Fruit fly (Drosophila melanogaster) whole organism, embryonic: ENCODE data around the gene Usp8.

Source experiments
- Ada2b ChIP-seq: fragments of 200-800 bp; sonication (Bioruptor generic); IDR thresholded peaks from 2 replicates; pipeline ENCODE4 v1.3.6; 2022; ENCODE audit warnings: missing biosample characterization, missing genetic modification characterization
- Atf-2 ChIP-seq: fragments of 200-800 bp; sonication (Bioruptor generic); optimal IDR thresholded peaks from 2 replicates; lab custom pipeline; 2016; ENCODE audit warnings: missing biosample characterization, missing genetic modification characterization
- Atf6 ChIP-seq: fragments of 200-800 bp; sonication (Bioruptor generic); IDR thresholded peaks from 2 replicates; pipeline ENCODE4 v1.3.6; 2022; ENCODE audit warnings: missing biosample characterization, missing genetic modification characterization
- CG11504 ChIP-seq: fragments of 200-800 bp; sonication (Bioruptor generic); optimal IDR thresholded peaks from 3 replicates; lab custom pipeline; 2019; ENCODE audit warnings: missing biosample characterization, mild to moderate bottlenecking, missing genetic modification characterization, moderate library complexity
- CG12219 ChIP-seq: fragments of 200-800 bp; sonication (Bioruptor generic); optimal IDR thresholded peaks from 3 replicates; lab custom pipeline; 2018; ENCODE audit warnings: missing biosample characterization, mild to moderate bottlenecking, missing genetic modification characterization
- CG12236 ChIP-seq: fragments of 200-800 bp; sonication (Bioruptor generic); optimal IDR thresholded peaks from 2 replicates; lab custom pipeline; 2016; ENCODE audit warnings: missing biosample characterization, missing genetic modification characterization
- CG1233 ChIP-seq: fragments of 200-800 bp; sonication (Bioruptor generic); optimal IDR thresholded peaks from 4 replicates; lab custom pipeline; 2018; ENCODE audit warnings: missing biosample characterization, mild to moderate bottlenecking, missing genetic modification characterization
- CG13624 ChIP-seq: fragments of 200-800 bp; sonication (Bioruptor generic); optimal IDR thresholded peaks from 2 replicates; lab custom pipeline; 2016; ENCODE audit warnings: missing biosample characterization, missing genetic modification characterization
- CG13775 ChIP-seq: fragments of 200-800 bp; sonication (Bioruptor generic); optimal IDR thresholded peaks from 3 replicates; lab custom pipeline; 2017; ENCODE audit warnings: missing biosample characterization, mild to moderate bottlenecking, missing genetic modification characterization
- CG15269 ChIP-seq: fragments of 200-800 bp; sonication (Bioruptor generic); optimal IDR thresholded peaks from 2 replicates; lab custom pipeline; 2018; ENCODE audit warnings: missing biosample characterization, mild to moderate bottlenecking, missing genetic modification characterization, moderate library complexity
- CG17328 ChIP-seq: fragments of 200-800 bp; sonication (Bioruptor generic); IDR thresholded peaks from 2 replicates; pipeline ENCODE4 v1.3.6; 2022; ENCODE audit warnings: missing biosample characterization, missing genetic modification characterization
- CG1792 ChIP-seq: fragments of 200-800 bp; sonication (Bioruptor generic); optimal IDR thresholded peaks from 2 replicates; lab custom pipeline; 2016; ENCODE audit warnings: missing biosample characterization, missing genetic modification characterization
- CG1832 ChIP-seq: fragments of 200-800 bp; sonication (Bioruptor generic); optimal IDR thresholded peaks from 2 replicates; lab custom pipeline; 2017; ENCODE audit warnings: missing biosample characterization, mild to moderate bottlenecking, missing genetic modification characterization, inconsistent platforms
- CG3281 ChIP-seq: fragments of 200-800 bp; sonication (Bioruptor generic); optimal IDR thresholded peaks from 3 replicates; lab custom pipeline; 2017; ENCODE audit warnings: missing biosample characterization, mild to moderate bottlenecking, missing genetic modification characterization
- CG34376 ChIP-seq: fragments of 200-800 bp; sonication (Bioruptor generic); optimal IDR thresholded peaks from 2 replicates; lab custom pipeline; 2018; ENCODE audit warnings: missing biosample characterization, mild to moderate bottlenecking, missing genetic modification characterization
- CG3847 ChIP-seq: fragments of 200-800 bp; sonication (Bioruptor generic); IDR thresholded peaks from 2 replicates; pipeline ENCODE4 v1.3.6; 2022; ENCODE audit warnings: missing biosample characterization, missing genetic modification characterization
- CG6689 ChIP-seq: fragments of 200-800 bp; sonication (Bioruptor generic); IDR thresholded peaks from 2 replicates; pipeline ENCODE4 v1.3.6; 2022; ENCODE audit warnings: missing biosample characterization, missing genetic modification characterization
- CG6813 ChIP-seq: fragments of 200-800 bp; sonication (Bioruptor generic); optimal IDR thresholded peaks from 2 replicates; lab custom pipeline; 2017; ENCODE audit warnings: missing biosample characterization, missing genetic modification characterization, mild to moderate bottlenecking, moderate library complexity, missing genetic modification reagents
- CG7556 ChIP-seq: fragments of 200-800 bp; sonication (Bioruptor generic); optimal IDR thresholded peaks from 2 replicates; lab custom pipeline; 2017; ENCODE audit warnings: missing biosample characterization, mild to moderate bottlenecking, missing genetic modification characterization
- CG8944 ChIP-seq: fragments of 200-800 bp; sonication (Bioruptor generic); optimal IDR thresholded peaks from 3 replicates; lab custom pipeline; 2016; ENCODE audit warnings: missing biosample characterization, missing genetic modification characterization
- CoRest ChIP-seq: fragments of 200-800 bp; sonication (Bioruptor generic); optimal IDR thresholded peaks from 3 replicates; lab custom pipeline; 2018; ENCODE audit warnings: missing biosample characterization, mild to moderate bottlenecking, missing genetic modification characterization, moderate library complexity
- D19A ChIP-seq: fragments of 200-800 bp; optimal IDR thresholded peaks from 3 replicates; lab custom pipeline; 2019; ENCODE audit warnings: missing biosample characterization, mild to moderate bottlenecking, missing genetic modification characterization, moderate library complexity
- Dfd ChIP-seq, 2 experiments: fragments of >200 bp; optimal IDR thresholded peaks; 2 replicates each; lab custom pipeline; 2017; ENCODE audit warnings: missing biosample characterization in 2 of 2, missing genetic modification characterization in 2 of 2
- E2f1 ChIP-seq: fragments of 200-800 bp; sonication (Bioruptor generic); IDR thresholded peaks from 2 replicates; pipeline ENCODE4 v1.3.6; 2022; ENCODE audit warnings: missing biosample characterization, missing genetic modification characterization
- H2.0 ChIP-seq: fragments of 200-800 bp; sonication (Bioruptor generic); IDR thresholded peaks from 2 replicates; pipeline ENCODE4 v1.3.6; 2022; ENCODE audit warnings: missing biosample characterization, missing genetic modification characterization
- HLH54F ChIP-seq: fragments of 200-800 bp; sonication (Bioruptor generic); optimal IDR thresholded peaks from 3 replicates; lab custom pipeline; 2016; ENCODE audit warnings: missing biosample characterization, missing genetic modification characterization
- HLHmδ ChIP-seq: fragments of 200-800 bp; sonication (Bioruptor generic); optimal IDR thresholded peaks from 2 replicates; lab custom pipeline; 2018; ENCODE audit warnings: missing biosample characterization, mild to moderate bottlenecking, missing genetic modification characterization, moderate library complexity
- HmgZ ChIP-seq: fragments of 200-800 bp; sonication (Bioruptor generic); optimal IDR thresholded peaks from 2 replicates; lab custom pipeline; 2018; ENCODE audit warnings: missing biosample characterization, mild to moderate bottlenecking, missing genetic modification characterization
- Hsf ChIP-seq: fragments of 200-800 bp; sonication (Bioruptor generic); optimal IDR thresholded peaks from 3 replicates; lab custom pipeline; 2016; ENCODE audit warnings: missing biosample characterization, missing genetic modification characterization
- Lim3 ChIP-seq: fragments of 200-800 bp; sonication (Bioruptor generic); IDR thresholded peaks from 2 replicates; pipeline ENCODE4 v1.3.6; 2022; ENCODE audit warnings: missing biosample characterization, missing genetic modification characterization
- Med ChIP-seq: fragments of 200-800 bp; sonication (Bioruptor generic); peaks from one replicate; lab custom pipeline; 2016; ENCODE audit warnings: missing biosample characterization, missing genetic modification characterization, mild to moderate bottlenecking, inconsistent platforms, moderate library complexity
- NFAT ChIP-seq: fragments of 200-800 bp; sonication (Bioruptor generic); IDR thresholded peaks from 2 replicates; pipeline ENCODE4 v1.3.6; 2022; ENCODE audit warnings: missing biosample characterization, missing genetic modification characterization
- Nf-YC ChIP-seq: fragments of 200-800 bp; optimal IDR thresholded peaks from 3 replicates; lab custom pipeline; 2019; ENCODE audit warnings: missing biosample characterization, mild to moderate bottlenecking, missing genetic modification characterization, moderate library complexity
- Oli ChIP-seq: fragments of 200-800 bp; sonication (Bioruptor generic); optimal IDR thresholded peaks from 2 replicates; lab custom pipeline; 2018; ENCODE audit warnings: missing biosample characterization, mild to moderate bottlenecking, missing genetic modification characterization, moderate library complexity
- ap ChIP-seq: fragments of 200-800 bp; sonication (Bioruptor generic); IDR thresholded peaks from 2 replicates; pipeline ENCODE4 v1.3.6; 2022; ENCODE audit warnings: missing biosample characterization, missing genetic modification characterization
- crol ChIP-seq: fragments of 200-800 bp; sonication (Bioruptor generic); IDR thresholded peaks from 2 replicates; pipeline ENCODE4 v1.3.6; 2022; ENCODE audit warnings: missing biosample characterization, missing genetic modification characterization
- dpn ChIP-seq, 2 experiments: fragments of 200-800 bp; sonication (Bioruptor generic); optimal IDR thresholded peaks; 3 replicates each; lab custom pipeline; 2016; ENCODE audit warnings: missing biosample characterization in 2 of 2, missing genetic modification characterization in 2 of 2
- exex ChIP-seq: fragments of 200-800 bp; sonication (Bioruptor generic); optimal IDR thresholded peaks from 4 replicates; lab custom pipeline; 2018; ENCODE audit warnings: missing biosample characterization, mild to moderate bottlenecking, missing genetic modification characterization, moderate library complexity
- gem ChIP-seq: fragments of 200-800 bp; sonication (Bioruptor generic); optimal IDR thresholded peaks from 2 replicates; lab custom pipeline; 2019; ENCODE audit warnings: missing biosample characterization, mild to moderate bottlenecking, missing genetic modification characterization, moderate library complexity
- grau ChIP-seq: fragments of 200-800 bp; optimal IDR thresholded peaks from 3 replicates; lab custom pipeline; 2019; ENCODE audit warnings: missing biosample characterization, mild to moderate bottlenecking, missing genetic modification characterization, moderate library complexity
- mirr ChIP-seq: fragments of 200-800 bp; sonication (Bioruptor generic); optimal IDR thresholded peaks from 3 replicates; lab custom pipeline; 2018; ENCODE audit warnings: missing biosample characterization, mild to moderate bottlenecking, missing genetic modification characterization
- org-1 ChIP-seq: fragments of 200-800 bp; sonication (Bioruptor generic); optimal IDR thresholded peaks from 2 replicates; lab custom pipeline; 2017; ENCODE audit warnings: missing biosample characterization, missing genetic modification characterization
- pho ChIP-seq: fragments of 200-800 bp; sonication (Bioruptor generic); optimal IDR thresholded peaks from 2 replicates; lab custom pipeline; 2016; ENCODE audit warnings: missing biosample characterization, missing genetic modification characterization
- ranshi ChIP-seq: fragments of 200-800 bp; sonication (Bioruptor generic); IDR thresholded peaks from 2 replicates; pipeline ENCODE4 v1.3.6; 2022; ENCODE audit warnings: missing biosample characterization, missing genetic modification characterization
- run ChIP-seq: fragments of 200-800 bp; sonication (Bioruptor generic); optimal IDR thresholded peaks from 3 replicates; lab custom pipeline; 2018; ENCODE audit warnings: missing biosample characterization, mild to moderate bottlenecking, missing genetic modification characterization
- sd ChIP-seq: fragments of 200-800 bp; sonication (Bioruptor generic); optimal IDR thresholded peaks from 3 replicates; lab custom pipeline; 2018; ENCODE audit warnings: missing biosample characterization, mild to moderate bottlenecking, missing genetic modification characterization, moderate library complexity
- shn ChIP-seq: fragments of 200-800 bp; sonication (Bioruptor generic); optimal IDR thresholded peaks from 3 replicates; lab custom pipeline; 2016; ENCODE audit warnings: missing biosample characterization, missing genetic modification characterization
- so ChIP-seq: fragments of 200-800 bp; sonication (Bioruptor generic); IDR thresholded peaks from 3 replicates; pipeline ENCODE4 v1.3.6; 2022; ENCODE audit warnings: missing biosample characterization, missing genetic modification characterization
- stwl ChIP-seq: fragments of 200-800 bp; sonication (Bioruptor generic); optimal IDR thresholded peaks from 3 replicates; lab custom pipeline; 2018; ENCODE audit warnings: missing biosample characterization, mild to moderate bottlenecking, missing genetic modification characterization, moderate library complexity
- vfl ChIP-seq: fragments of 200-800 bp; sonication (Bioruptor generic); optimal IDR thresholded peaks from 2 replicates; lab custom pipeline; 2016; ENCODE audit warnings: missing biosample characterization, missing genetic modification characterization
- wek ChIP-seq: fragments of 200-800 bp; sonication (Bioruptor generic); optimal IDR thresholded peaks from 3 replicates; lab custom pipeline; 2018; ENCODE audit warnings: missing biosample characterization, mild to moderate bottlenecking, missing genetic modification characterization, moderate library complexity

Gene Usp8

DNA sequence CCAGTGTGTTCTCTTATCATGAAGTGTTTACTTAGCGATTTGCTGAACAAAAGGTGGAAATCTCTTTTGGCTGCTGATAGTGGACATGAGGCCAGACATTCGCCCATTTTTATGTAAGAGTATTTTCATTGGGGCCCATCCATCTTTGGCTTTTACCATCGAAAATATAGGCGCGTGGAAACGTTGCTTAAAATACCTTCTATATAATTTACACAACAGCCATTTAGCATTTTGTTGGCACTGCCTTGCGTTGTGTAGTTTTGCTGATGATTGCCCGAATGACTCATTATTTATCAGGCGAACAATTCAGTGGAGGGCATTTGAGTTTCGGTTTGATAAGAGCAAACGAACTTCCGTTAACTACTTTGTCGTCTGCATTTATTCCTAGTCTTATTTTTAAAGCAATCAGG, 27.6 kb downstream of the Usp8 start (continued):
- peak; percentile 56 for TF ChIP-seq Atf6 (GFP tag; lab: Robert Waterston, UW)
- TF ChIP-seq CG1233 (GFP tag; lab: Kevin White, UChicago): peak; percentile 28
- peak; percentile 30 for TF ChIP-seq CG13775 (GFP tag; lab: Kevin White, UChicago)
- TF ChIP-seq CG7556 (GFP tag; lab: Kevin White, UChicago): peak; percentile 10
- peak; percentile 12 for TF ChIP-seq CG13624 (GFP tag; lab: Kevin White, UChicago)
- TF ChIP-seq CG8944 (GFP tag; lab: Kevin White, UChicago): peak; percentile 2
- peak; percentile 61 for TF ChIP-seq grau (tag; lab: Kevin White, UChicago)
- TF ChIP-seq CG1792 (GFP tag; lab: Kevin White, UChicago): peak; percentile 25
- TF ChIP-seq Nf-YC: no peak
- no peak for TF ChIP-seq crol (GFP tag; lab: Robert Waterston, UW)
- 0 out of 2 replicates have a peak, but pooled peaks have one; percentile 26 for TF ChIP-seq CG6689
- TF ChIP-seq NFAT (GFP tag; lab: Robert Waterston, UW): peak; percentile 31; the same call in 1 of the 2 replicates
- no peak for TF ChIP-seq ap
- TF ChIP-seq CG1832 (GFP tag; lab: Kevin White, UChicago): no peak
- TF ChIP-seq Atf-2 (GFP tag; lab: Kevin White, UChicago): no peak
- TF ChIP-seq E2f1 (GFP tag; lab: Robert Waterston, UW): peak; percentile 20; the same call in 1 of the 2 replicates
- peak; percentile 11 for TF ChIP-seq shn (GFP tag; lab: Kevin White, UChicago)
- peak; percentile 23 for TF ChIP-seq org-1
- TF ChIP-seq Med (GFP tag; lab: Kevin White, UChicago): peak; percentile 87
- no peak for TF ChIP-seq run (tag; lab: Kevin White, UChicago)
- TF ChIP-seq CG34376 (GFP tag; lab: Kevin White, UChicago): peak; percentile 61
- peak; percentile 43 for TF ChIP-seq CG3847 (GFP tag; lab: Robert Waterston, UW)
- TF ChIP-seq so (GFP tag; lab: Robert Waterston, UW): peak; percentile 64; the same call in 2 of the 3 replicates
- no peak for TF ChIP-seq CG3281 (GFP tag; lab: Kevin White, UChicago)
- no peak for TF ChIP-seq stwl (tag; lab: Kevin White, UChicago)
- peak; percentile 62 for TF ChIP-seq pho (GFP tag; lab: Kevin White, UChicago)
- peak; percentile 89 for TF ChIP-seq sd (tag; lab: Kevin White, UChicago)
- TF ChIP-seq mirr (GFP tag; lab: Kevin White, UChicago): peak; percentile 59
- peak; percentile 57 for TF ChIP-seq gem (tag; lab: Kevin White, UChicago)
- TF ChIP-seq CG17328 (GFP tag; lab: Robert Waterston, UW): peak; percentile 52
- TF ChIP-seq Oli (tag; lab: Kevin White, UChicago): peak; percentile 51
- TF ChIP-seq CG15269: peak; percentile 66
- peak; percentile 0 for TF ChIP-seq vfl (GFP tag; lab: Kevin White, UChicago)
- TF ChIP-seq wek (GFP tag; lab: Kevin White, UChicago): no peak
- TF ChIP-seq dpn (GFP tag; optimal IDR thresholded peaks at IDR 0.05; lab: Kevin White, UChicago): peak in 1 of 2 experiments; percentile 42
- no peak for TF ChIP-seq ranshi (GFP tag; lab: Robert Waterston, UW)
- peak; percentile 19 for TF ChIP-seq Hsf (GFP tag; lab: Kevin White, UChicago)
- 0 out of 2 replicates have a peak, but pooled peaks have one; percentile 42 for TF ChIP-seq Lim3 (GFP tag; lab: Robert Waterston, UW)
- TF ChIP-seq CG12236: no peak
- TF ChIP-seq CoRest (tag; lab: Kevin White, UChicago): peak; percentile 33
- TF ChIP-seq H2.0: peak; percentile 71
- TF ChIP-seq CG6813 (GFP tag; lab: Kevin White, UChicago): peak; percentile 38
- TF ChIP-seq HLH54F: peak; percentile 59
- peak; percentile 38 for TF ChIP-seq CG11504 (tag; lab: Kevin White, UChicago)
- peak; percentile 77 for TF ChIP-seq exex (tag; lab: Kevin White, UChicago)
- no peak for TF ChIP-seq HLHmδ
- TF ChIP-seq Dfd (GFP tag; optimal IDR thresholded peaks at IDR 0.05; lab: Kevin White, UChicago): no peak
- TF ChIP-seq Ada2b (GFP tag; lab: Robert Waterston, UW): peak; percentile 41; the same call in 1 of the 2 replicates
- TF ChIP-seq CG12219 (GFP tag; lab: Kevin White, UChicago): peak; percentile 38
- peak; percentile 84 for TF ChIP-seq HmgZ
- peak; percentile 94 for TF ChIP-seq D19A (tag; lab: Kevin White, UChicago)
